Worm (Caenorhabditis elegans) whole organism, late embryonic: ENCODE data around the gene C17G10.7.
"Not testable (repeated sequence)": the region's sequence is repeated elsewhere in the genome, so short reads cannot be mapped to it uniquely, and the experiment has no call there.

Experiments used
- C08G9.2 ChIP-seq: sonication (generic microtip); optimal IDR thresholded peaks from 2 replicates; lab custom pipeline; 2016; ENCODE audit warnings: mild to moderate bottlenecking, missing genetic modification characterization, moderate library complexity, missing compliant biosample characterization
- C38D4.7 ChIP-seq: fragments of 200-800 bp; sonication (Bioruptor generic); optimal IDR thresholded peaks from 2 replicates; lab custom pipeline; 2018; ENCODE audit warnings: mild to moderate bottlenecking, missing genetic modification characterization, moderate library complexity, missing compliant biosample characterization
- ceh-14 ChIP-seq: sonication (generic microtip); optimal IDR thresholded peaks from 2 replicates; lab custom pipeline; 2016; ENCODE audit warnings: missing genotype, missing genetic modification characterization, missing compliant biosample characterization
- ceh-18 ChIP-seq: sonication (generic microtip); optimal IDR thresholded peaks from 2 replicates; lab custom pipeline; 2016; ENCODE audit warnings: missing genetic modification characterization, missing compliant biosample characterization
- ceh-19 ChIP-seq: fragments of 200-800 bp; sonication (Bioruptor generic); optimal IDR thresholded peaks from 2 replicates; lab custom pipeline; 2018; ENCODE audit warnings: mild to moderate bottlenecking, missing genetic modification characterization, missing compliant biosample characterization
- ceh-22 ChIP-seq: sonication (generic microtip); optimal IDR thresholded peaks from 2 replicates; lab custom pipeline; 2017; ENCODE audit warnings: missing biosample characterization, missing genetic modification characterization
- ceh-30 ChIP-seq: fragments of 150-350 bp; optimal IDR thresholded peaks from 2 replicates; lab custom pipeline; 2014; ENCODE audit warnings: missing biosample characterization, missing genetic modification characterization
- ceh-45 ChIP-seq: fragments of 200-800 bp; sonication (Bioruptor generic); IDR thresholded peaks from 2 replicates; pipeline ENCODE4 v1.3.6; 2022; ENCODE audit warnings: missing genetic modification reagents, missing genetic modification characterization, missing compliant biosample characterization
- ceh-6 ChIP-seq: fragments of 200-800 bp; sonication (Bioruptor generic); optimal IDR thresholded peaks from 2 replicates; lab custom pipeline; 2018; ENCODE audit warnings: mild to moderate bottlenecking, missing genetic modification characterization, missing compliant biosample characterization
- ceh-9 ChIP-seq: sonication (generic microtip); optimal IDR thresholded peaks from 2 replicates; lab custom pipeline; 2016; ENCODE audit warnings: mild to moderate bottlenecking, missing genetic modification characterization, inconsistent platforms, missing compliant biosample characterization
- che-1 ChIP-seq: sonication (generic microtip); optimal IDR thresholded peaks from 2 replicates; lab custom pipeline; 2016; ENCODE audit warnings: mild to moderate bottlenecking, missing genetic modification characterization, missing compliant biosample characterization
- elt-2 ChIP-seq: sonication (generic microtip); optimal IDR thresholded peaks from 2 replicates; lab custom pipeline; 2016; ENCODE audit warnings: missing genetic modification reagents, missing genetic modification characterization, missing compliant biosample characterization
- elt-4 ChIP-seq: sonication (generic microtip); optimal IDR thresholded peaks from 2 replicates; lab custom pipeline; 2016; ENCODE audit warnings: missing genetic modification characterization, missing compliant biosample characterization
- ets-4 ChIP-seq: sonication (generic microtip); optimal IDR thresholded peaks from 2 replicates; lab custom pipeline; 2016; ENCODE audit warnings: missing genetic modification characterization, missing compliant biosample characterization
- fkh-10 ChIP-seq: fragments of 150-350 bp; optimal IDR thresholded peaks from 2 replicates; lab custom pipeline; 2014; ENCODE audit warnings: missing biosample characterization, missing genetic modification reagents, missing genetic modification characterization
- hlh-15 ChIP-seq: sonication (generic microtip); optimal IDR thresholded peaks from 2 replicates; lab custom pipeline; 2016; ENCODE audit warnings: missing genetic modification characterization, missing compliant biosample characterization
- hlh-30 ChIP-seq: sonication (generic microtip); optimal IDR thresholded peaks from 2 replicates; lab custom pipeline; 2017; ENCODE audit warnings: antibody characterized with exemption, missing genetic modification characterization, missing compliant biosample characterization; ENCODE audit not compliant: insufficient read depth
- hlh-8 ChIP-seq: sonication (generic microtip); optimal IDR thresholded peaks from 2 replicates; lab custom pipeline; 2016; ENCODE audit warnings: missing genotype, missing genetic modification characterization, missing compliant biosample characterization
- lim-6 ChIP-seq: sonication (generic microtip); optimal IDR thresholded peaks from 2 replicates; lab custom pipeline; 2016; ENCODE audit warnings: missing genetic modification characterization, missing compliant biosample characterization
- mec-3 ChIP-seq: sonication (generic microtip); optimal IDR thresholded peaks from 2 replicates; lab custom pipeline; 2016; ENCODE audit warnings: borderline replicate concordance, missing genetic modification characterization, missing compliant biosample characterization
- nhr-232 ChIP-seq: sonication (generic microtip); optimal IDR thresholded peaks from 2 replicates; lab custom pipeline; 2016; ENCODE audit warnings: missing genetic modification characterization, missing compliant biosample characterization
- pax-1 ChIP-seq: fragments of 150-350 bp; optimal IDR thresholded peaks from 2 replicates; lab custom pipeline; 2014; ENCODE audit warnings: missing biosample characterization, missing genetic modification characterization
- pqm-1 ChIP-seq: sonication (generic microtip); optimal IDR thresholded peaks from 2 replicates; lab custom pipeline; 2016; ENCODE audit warnings: missing genetic modification characterization, missing compliant biosample characterization
- pros-1 ChIP-seq: fragments of 150-350 bp; optimal IDR thresholded peaks from 2 replicates; lab custom pipeline; 2014; ENCODE audit warnings: missing biosample characterization, missing genetic modification reagents, missing genetic modification characterization
- rnt-1 ChIP-seq: sonication (generic microtip); optimal IDR thresholded peaks from 2 replicates; lab custom pipeline; 2016; ENCODE audit warnings: missing genetic modification characterization, missing compliant biosample characterization
- sox-4 ChIP-seq: sonication (generic microtip); optimal IDR thresholded peaks from 2 replicates; lab custom pipeline; 2017; ENCODE audit warnings: mild to moderate bottlenecking, missing genetic modification characterization, inconsistent platforms, missing compliant biosample characterization
- syd-9 ChIP-seq: sonication (generic microtip); optimal IDR thresholded peaks from 2 replicates; lab custom pipeline; 2016; ENCODE audit warnings: mild to moderate bottlenecking, missing genetic modification characterization, moderate library complexity, missing compliant biosample characterization
- tbx-2 ChIP-seq: sonication (generic microtip); optimal IDR thresholded peaks from 2 replicates; lab custom pipeline; 2016; ENCODE audit warnings: missing genetic modification characterization, missing compliant biosample characterization
- unc-55 ChIP-seq: sonication (generic microtip); optimal IDR thresholded peaks from 2 replicates; lab custom pipeline; 2017; ENCODE audit warnings: missing biosample characterization, missing genetic modification reagents, missing genetic modification characterization
- ztf-16 ChIP-seq: sonication (generic microtip); optimal IDR thresholded peaks from 2 replicates; lab custom pipeline; 2017; ENCODE audit warnings: missing genetic modification characterization, missing compliant biosample characterization

C17G10.7 gene

DNA sequence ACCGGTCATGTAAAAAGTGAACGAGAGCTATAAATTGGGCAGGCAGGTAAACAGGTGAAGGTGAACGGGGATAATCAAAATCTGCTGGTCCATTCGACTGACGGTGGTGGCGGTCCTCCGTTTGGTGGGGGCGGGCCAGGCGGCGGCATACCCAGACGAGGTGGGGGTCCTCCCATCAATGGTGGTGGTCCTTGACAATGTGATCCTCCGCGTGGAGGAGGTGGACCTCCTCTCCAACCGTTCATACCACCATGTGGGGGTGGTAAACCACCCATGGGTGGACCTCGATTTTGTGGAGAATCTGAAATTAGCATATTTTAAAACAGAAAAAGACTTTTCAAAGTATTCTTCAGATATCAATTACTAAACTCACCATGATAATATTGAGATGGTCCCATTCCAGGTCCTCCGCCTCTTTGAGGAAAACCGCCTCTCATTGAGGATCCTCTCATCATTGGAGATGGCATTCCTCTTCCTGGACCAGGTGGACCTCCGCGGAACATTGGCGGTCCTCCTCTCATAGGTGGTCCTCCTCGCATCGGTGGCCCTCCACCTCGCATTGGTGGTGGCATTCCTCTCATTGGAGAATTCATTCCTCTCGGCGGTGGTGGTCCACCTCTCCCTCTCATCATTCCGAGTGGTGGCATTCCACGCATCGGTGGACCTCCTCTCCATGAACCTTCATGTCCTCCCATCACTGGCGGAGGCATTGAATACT is 32.9 kb upstream of the C17G10.7 start:
- TF ChIP-seq ets-4 (no peak), elt-4 (tag; lab: Kevin White, UChicago) (peak; percentile 41)

ce11 chrII:5638059-5638458 is 30.4 kb upstream of the C17G10.7 start, which contains the start of gene F59E12.3:
Gene F59E12.3 (plus strand): TSS chrII:5638359.
- TF ChIP-seq hlh-8 (tag; lab: Kevin White, UChicago), result no peak
- no peak for TF ChIP-seq nhr-232 (tag; lab: Kevin White, UChicago)
- TF ChIP-seq pqm-1 (tag; lab: Kevin White, UChicago), result no peak
- no peak for TF ChIP-seq rnt-1 (tag; lab: Kevin White, UChicago)
- TF ChIP-seq che-1 (tag; lab: Kevin White, UChicago), result no peak
- no peak for TF ChIP-seq unc-55 (GFP tag; lab: Kevin White, UChicago)
- no peak for TF ChIP-seq lim-6
- TF ChIP-seq ztf-16 (tag; lab: Kevin White, UChicago), result no peak
- TF ChIP-seq ceh-6 (GFP tag; lab: Kevin White, UChicago), result no peak
- no peak for TF ChIP-seq ceh-18 (tag; lab: Kevin White, UChicago)

DNA sequence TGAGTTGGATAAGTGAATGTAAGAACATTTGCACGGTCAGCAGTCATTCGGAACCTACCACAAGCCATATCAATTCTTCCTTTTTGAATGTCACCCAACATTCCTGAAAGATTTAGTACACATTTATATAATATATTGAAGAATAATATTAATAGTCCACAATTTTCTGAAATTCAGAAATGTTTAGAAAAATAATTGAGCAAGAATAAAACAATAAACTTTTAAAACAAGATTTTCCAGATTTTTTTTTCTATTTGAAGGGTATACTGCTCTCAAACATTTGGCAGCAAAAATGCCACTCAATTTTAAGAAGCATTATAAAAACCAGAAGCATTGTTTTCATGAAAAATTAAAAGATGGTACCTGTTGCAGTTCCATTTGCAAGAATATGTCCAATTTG is 29.2 kb upstream of the C17G10.7 start, which contains the start of gene F59E12.8:
Gene F59E12.8 (minus strand): TSS at position 101 of the 400 bp plus-strand sequence.
- no peak for TF ChIP-seq C08G9.2 (tag; lab: Kevin White, UChicago)
- TF ChIP-seq che-1 (tag; lab: Kevin White, UChicago), result no peak
- TF ChIP-seq, all 69 proteins: peak for 0

DNA sequence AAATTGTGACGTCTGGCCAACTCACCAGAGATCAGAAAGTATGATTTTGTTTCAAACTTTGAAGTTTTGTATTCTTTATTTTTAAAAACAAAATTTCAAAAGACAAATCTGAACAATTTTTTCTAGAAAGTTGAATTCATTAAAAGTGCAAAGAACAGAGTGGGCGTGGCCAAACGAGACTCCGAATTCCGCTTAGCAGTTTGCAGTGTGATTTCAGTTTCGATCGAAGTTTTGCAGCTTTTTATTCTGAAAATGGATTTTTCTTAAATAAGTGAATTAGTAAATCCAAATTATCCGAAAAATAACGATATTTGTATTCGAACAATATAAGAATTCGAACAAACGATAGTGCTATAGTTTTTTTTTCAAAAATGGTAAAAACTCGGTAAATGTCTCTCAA is 25.8 kb upstream of the C17G10.7 start:
- TF ChIP-seq pax-1 (tag; lab: Kevin White, UChicago) (no peak), ceh-9 (tag; lab: Kevin White, UChicago) (no peak), ceh-45 (no peak), che-1 (tag; lab: Kevin White, UChicago) (no peak), ceh-18 (tag; lab: Kevin White, UChicago) (no peak), ceh-14 (tag; lab: Kevin White, UChicago) (no peak), pros-1 (tag; lab: Kevin White, UChicago) (no peak), tbx-2 (tag; lab: Kevin White, UChicago) (no peak), rnt-1 (tag; lab: Kevin White, UChicago) (no peak), sox-4 (no peak), ceh-19 (GFP tag; lab: Kevin White, UChicago) (no peak), ceh-30 (tag; lab: Kevin White, UChicago) (no peak)

- TF ChIP-seq pros-1 (tag; lab: Kevin White, UChicago); elt-2 (tag; lab: Kevin White, UChicago); ceh-19 (GFP tag; lab: Kevin White, UChicago): not testable (repeated sequence)
These were observed 23.3 kb upstream of the C17G10.7 start, which contains the start of the genes F59E12.6 and npl-4.1 for ce11 chrII:5630851-5631401. Gene F59E12.6 (minus strand): TSS chrII:5630951. Gene npl-4.1 (plus strand): TSS chrII:5631351.

DNA sequence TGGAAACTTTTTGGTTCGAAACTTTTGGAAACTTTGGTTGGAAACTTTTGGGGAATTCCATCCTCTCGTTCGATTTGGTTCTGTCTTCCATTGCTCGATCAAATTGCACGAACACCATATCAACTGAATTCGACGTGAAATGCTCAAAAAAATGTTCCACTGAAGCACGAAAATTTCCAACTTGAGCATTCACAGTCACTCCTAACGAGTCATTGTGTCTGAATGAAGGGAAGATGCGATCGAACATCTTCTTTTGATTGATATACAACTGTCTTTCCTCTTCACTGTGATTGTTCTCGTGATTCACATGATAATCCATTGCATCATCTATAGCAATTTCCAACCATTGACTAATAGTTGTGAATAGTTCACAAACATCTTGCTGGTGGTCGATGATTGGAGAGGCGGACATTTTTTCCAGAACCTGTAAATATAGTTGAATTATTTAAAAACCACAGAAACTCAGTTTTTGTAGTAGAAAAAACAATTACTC is 20.7 kb upstream of the C17G10.7 start, which contains the start of gene F59E12.15:
Gene F59E12.15 (minus strand): TSS at position 51 of the 493 bp plus-strand sequence.
- TF ChIP-seq che-1 (tag; lab: Kevin White, UChicago) (no peak), ceh-22 (tag; lab: Kevin White, UChicago) (no peak), syd-9 (tag; lab: Kevin White, UChicago) (no peak), mec-3 (tag; lab: Kevin White, UChicago) (no peak), elt-4 (tag; lab: Kevin White, UChicago) (no peak), elt-2 (tag; lab: Kevin White, UChicago) (no peak), ceh-45 (no peak), ceh-14 (tag; lab: Kevin White, UChicago) (no peak), hlh-30 (tag; lab: Kevin White, UChicago) (no peak), C38D4.7 (GFP tag; lab: Kevin White, UChicago) (no peak), pqm-1 (tag; lab: Kevin White, UChicago) (no peak), pax-1 (tag; lab: Kevin White, UChicago) (no peak), ceh-6 (GFP tag; lab: Kevin White, UChicago) (no peak), ceh-18 (tag; lab: Kevin White, UChicago) (no peak), fkh-10 (no peak), C08G9.2 (tag; lab: Kevin White, UChicago) (no peak), pros-1 (tag; lab: Kevin White, UChicago) (no peak), hlh-15 (tag; lab: Kevin White, UChicago) (no peak)
